Fruit fly (Drosophila melanogaster) whole organism, prepupa: Measurements from ENCODE around the gene CG13043.

Experiments
- Blimp-1 ChIP-seq: fragments of 200-800 bp; sonication (Bioruptor generic); optimal IDR thresholded peaks from 3 replicates; lab custom pipeline; 2017; ENCODE audit warnings: missing biosample characterization, missing genetic modification characterization, mild to moderate bottlenecking, moderate library complexity, missing genetic modification reagents
- CG1621 ChIP-seq: fragments of 200-800 bp; sonication (Bioruptor generic); optimal IDR thresholded peaks from 3 replicates; lab custom pipeline; 2018; ENCODE audit warnings: missing biosample characterization, mild to moderate bottlenecking, missing genetic modification characterization
- CG31627 ChIP-seq: fragments of 200-800 bp; sonication (Bioruptor generic); optimal IDR thresholded peaks from 3 replicates; lab custom pipeline; 2016; ENCODE audit warnings: missing biosample characterization, missing genetic modification characterization
- CG6808 ChIP-seq: fragments of 200-800 bp; sonication (Bioruptor generic); optimal IDR thresholded peaks from 3 replicates; lab custom pipeline; 2017; ENCODE audit warnings: missing biosample characterization, missing genetic modification characterization, mild to moderate bottlenecking, moderate library complexity, missing genetic modification reagents
- CG6854 ChIP-seq: fragments of 200-800 bp; sonication (Bioruptor generic); optimal IDR thresholded peaks from 2 replicates; lab custom pipeline; 2017; ENCODE audit warnings: missing biosample characterization, mild to moderate bottlenecking, missing genetic modification characterization
- CG8119 ChIP-seq: fragments of 200-800 bp; sonication (Bioruptor generic); IDR thresholded peaks from 3 replicates; pipeline ENCODE4 v1.3.6; 2022; ENCODE audit warnings: missing biosample characterization, missing genetic modification characterization
- dsx ChIP-seq: fragments of 200-800 bp; optimal IDR thresholded peaks from 3 replicates; lab custom pipeline; 2019; ENCODE audit warnings: missing biosample characterization, mild to moderate bottlenecking, missing genetic modification characterization, moderate library complexity; ENCODE audit not compliant: poor library complexity, severe bottlenecking
- lz ChIP-seq: fragments of 200-800 bp; sonication (Bioruptor generic); optimal IDR thresholded peaks from 3 replicates; lab custom pipeline; 2016; ENCODE audit warnings: missing biosample characterization, missing genetic modification characterization
- salr ChIP-seq, 2 experiments: fragments of 200-800 bp; sonication (Bioruptor generic); optimal IDR thresholded peaks; 3 replicates each; lab custom pipeline; 2016 to 2018; ENCODE audit warnings: missing biosample characterization in 2 of 2, missing genetic modification characterization in 2 of 2, mild to moderate bottlenecking in 1 of 2
- spab ChIP-seq: fragments of 200-800 bp; sonication (Bioruptor generic); optimal IDR thresholded peaks from 2 replicates; lab custom pipeline; 2017; ENCODE audit warnings: missing biosample characterization, mild to moderate bottlenecking, missing genetic modification characterization, missing genetic modification reagents
- ss ChIP-seq, 2 experiments: fragments of 200-800 bp; sonication (Bioruptor generic); optimal IDR thresholded peaks; 2 replicates in 1 of 2; 3 replicates in 1 of 2; lab custom pipeline; 2017 to 2018; ENCODE audit warnings: mild to moderate bottlenecking in 2 of 2, missing biosample characterization in 2 of 2, missing genetic modification characterization in 2 of 2, moderate library complexity in 1 of 2
- svp ChIP-seq: fragments of 200-800 bp; sonication (Bioruptor generic); peaks from one replicate; lab custom pipeline; 2016; ENCODE audit warnings: missing biosample characterization, missing genetic modification characterization

- TF ChIP-seq lz (GFP tag; lab: Kevin White, UChicago) (no peak), dsx (GFP tag; lab: Kevin White, UChicago) (no peak), CG6808 (GFP tag; lab: Kevin White, UChicago) (no peak), Blimp-1 (GFP tag; lab: Kevin White, UChicago) (no peak), CG6854 (GFP tag; lab: Kevin White, UChicago) (no peak), CG1621 (no peak), CG31627 (GFP tag; lab: Kevin White, UChicago) (no peak), spab (GFP tag; lab: Kevin White, UChicago) (no peak), ss (GFP tag; optimal IDR thresholded peaks at IDR 0.05; lab: Kevin White, UChicago) (no peak), CG8119 (GFP tag; lab: Robert Waterston, UW) (no peak), svp (no peak), salr (GFP tag; optimal IDR thresholded peaks at IDR 0.05; lab: Kevin White, UChicago) (no peak)
These were observed 40.4 kb upstream of the CG13043 start, which contains the start of gene CG33257 for dm6 chr3L:16346023-16346422.
